Worm (Caenorhabditis elegans) whole organism, L3 larva: ENCODE results near the gene Y51H4A.935.
"Not testable (repeated sequence)": the region's sequence is repeated elsewhere in the genome, so short reads cannot be mapped to it uniquely, and the experiment has no call there.

ENCODE experiments used
- ZK546.5 ChIP-seq: sonication (generic microtip); optimal IDR thresholded peaks from 2 replicates; lab custom pipeline; 2017; ENCODE audit warnings: missing biosample characterization, missing genetic modification characterization
- aly-2 ChIP-seq: fragments of 150-350 bp; optimal IDR thresholded peaks from 2 replicates; lab custom pipeline; 2014; ENCODE audit warnings: missing biosample characterization, missing genetic modification characterization
- ama-1 ChIP-seq: fragments of 150-350 bp; optimal IDR thresholded peaks from 2 replicates; lab custom pipeline; 2018
- ceh-16 ChIP-seq: sonication (generic microtip); optimal IDR thresholded peaks from 2 replicates; lab custom pipeline; 2017; ENCODE audit warnings: missing biosample characterization, missing genetic modification characterization
- ceh-28 ChIP-seq: fragments of 150-350 bp; optimal IDR thresholded peaks from 2 replicates; lab custom pipeline; 2014; ENCODE audit warnings: missing biosample characterization, missing genetic modification reagents, missing genetic modification characterization
- daf-12 ChIP-seq: fragments of 150-350 bp; optimal IDR thresholded peaks from 2 replicates; lab custom pipeline; 2014; ENCODE audit warnings: missing biosample characterization, missing genetic modification reagents, missing genetic modification characterization
- egl-27 ChIP-seq: sonication (generic microtip); optimal IDR thresholded peaks from 4 replicates; lab custom pipeline; 2017; ENCODE audit warnings: missing biosample characterization, missing genetic modification reagents, missing genetic modification characterization
- elt-1 ChIP-seq: fragments of 150-350 bp; optimal IDR thresholded peaks from 2 replicates; lab custom pipeline; 2014; ENCODE audit warnings: missing biosample characterization, missing genetic modification characterization
- eor-1 ChIP-seq, 2 experiments: fragments of 150-350 bp; optimal IDR thresholded peaks; 2 replicates each; lab custom pipeline; 2014 to 2018; ENCODE audit warnings: missing biosample characterization in 2 of 2, missing genetic modification characterization in 2 of 2
- fkh-2 ChIP-seq: fragments of 150-350 bp; optimal IDR thresholded peaks from 2 replicates; lab custom pipeline; 2014; ENCODE audit warnings: missing biosample characterization, missing genetic modification reagents, missing genetic modification characterization
- hmg-11 ChIP-seq: sonication (generic microtip); optimal IDR thresholded peaks from 2 replicates; lab custom pipeline; 2016; ENCODE audit warnings: missing genetic modification characterization, missing compliant biosample characterization
- jun-1 ChIP-seq: fragments of 150-350 bp; optimal IDR thresholded peaks from 2 replicates; lab custom pipeline; 2014; ENCODE audit warnings: missing biosample characterization, missing genetic modification reagents, missing genetic modification characterization
- lin-39 ChIP-seq: fragments of 150-350 bp; optimal IDR thresholded peaks from 2 replicates; lab custom pipeline; 2018; ENCODE audit warnings: missing biosample characterization, missing genetic modification reagents, missing genetic modification characterization
- lsy-12 ChIP-seq: sonication (generic microtip); optimal IDR thresholded peaks from 2 replicates; lab custom pipeline; 2016; ENCODE audit warnings: mild to moderate bottlenecking, missing genetic modification characterization, missing compliant biosample characterization
- mml-1 ChIP-seq: fragments of 150-350 bp; sonication (generic microtip); optimal IDR thresholded peaks from 3 replicates; lab custom pipeline; 2014; ENCODE audit warnings: missing biosample characterization, missing genetic modification characterization
- nhr-11 ChIP-seq: fragments of 150-350 bp; optimal IDR thresholded peaks from 2 replicates; lab custom pipeline; 2014; ENCODE audit warnings: missing biosample characterization, missing genetic modification characterization
- nhr-12 ChIP-seq: fragments of 150-350 bp; optimal IDR thresholded peaks from 2 replicates; lab custom pipeline; 2014; ENCODE audit warnings: missing biosample characterization, missing genetic modification characterization
- nhr-237 ChIP-seq: fragments of 150-350 bp; optimal IDR thresholded peaks from 2 replicates; lab custom pipeline; 2014; ENCODE audit warnings: missing biosample characterization, missing genetic modification characterization
- nhr-25 ChIP-seq: sonication (generic microtip); optimal IDR thresholded peaks from 2 replicates; lab custom pipeline; 2017; ENCODE audit warnings: missing biosample characterization, missing genetic modification characterization
- nhr-28 ChIP-seq: fragments of 150-350 bp; optimal IDR thresholded peaks from 2 replicates; lab custom pipeline; 2014; ENCODE audit warnings: missing biosample characterization, missing genetic modification characterization
- nhr-43 ChIP-seq: sonication (generic microtip); optimal IDR thresholded peaks from 2 replicates; lab custom pipeline; 2016; ENCODE audit warnings: mild to moderate bottlenecking, missing genetic modification characterization, missing compliant biosample characterization; ENCODE audit not compliant: poor library complexity, severe bottlenecking
- nhr-67 ChIP-seq: fragments of 150-350 bp; optimal IDR thresholded peaks from 2 replicates; lab custom pipeline; 2014; ENCODE audit warnings: missing biosample characterization, missing genetic modification characterization
- nhr-76 ChIP-seq: fragments of 150-350 bp; sonication (generic microtip); optimal IDR thresholded peaks from 5 replicates; lab custom pipeline; 2014; ENCODE audit warnings: missing biosample characterization, missing genetic modification characterization
- nhr-77 ChIP-seq: fragments of 150-350 bp; optimal IDR thresholded peaks from 2 replicates; lab custom pipeline; 2014; ENCODE audit warnings: missing biosample characterization, missing genetic modification characterization
- pha-4 ChIP-seq: fragments of 150-350 bp; optimal IDR thresholded peaks from 2 replicates; lab custom pipeline; 2014; ENCODE audit warnings: missing biosample characterization, missing genetic modification reagents, missing genetic modification characterization
- pqm-1 ChIP-seq: fragments of 150-350 bp; optimal IDR thresholded peaks from 2 replicates; lab custom pipeline; 2017; ENCODE audit warnings: missing biosample characterization, missing genetic modification characterization, inconsistent platforms
- sea-2 ChIP-seq: fragments of 150-350 bp; sonication (generic microtip); optimal IDR thresholded peaks from 4 replicates; lab custom pipeline; 2014; ENCODE audit warnings: missing biosample characterization, missing genetic modification reagents, missing genetic modification characterization
- unc-39 ChIP-seq: sonication (generic microtip); optimal IDR thresholded peaks from 4 replicates; lab custom pipeline; 2017; ENCODE audit warnings: missing biosample characterization, missing genetic modification characterization
- unc-62 ChIP-seq: fragments of 150-350 bp; sonication (generic microtip); optimal IDR thresholded peaks from 4 replicates; lab custom pipeline; 2014; ENCODE audit warnings: missing biosample characterization, missing genetic modification reagents, missing genetic modification characterization
- zag-1 ChIP-seq: fragments of 150-350 bp; optimal IDR thresholded peaks from 2 replicates; lab custom pipeline; 2014; ENCODE audit warnings: missing biosample characterization, missing genetic modification characterization
- ztf-11 ChIP-seq: fragments of 150-350 bp; optimal IDR thresholded peaks from 2 replicates; lab custom pipeline; 2014; ENCODE audit warnings: missing biosample characterization, missing genetic modification characterization

Gene Y51H4A.935

ce11 chrIV:16507132-16507531 is at the start of gene Y51H4A.935:
Gene Y51H4A.935 (minus strand): TSS chrIV:16507232.
- TF ChIP-seq unc-39 (tag; lab: Kevin White, UChicago); mml-1; nhr-25 (tag; lab: Kevin White, UChicago): not testable (repeated sequence)

- TF ChIP-seq lsy-12 (tag; lab: Kevin White, UChicago) (no peak), sea-2 (GFP tag; lab: Kevin White, UChicago) (no peak), egl-27 (tag; lab: Kevin White, UChicago) (no peak), lin-39 (tag; lab: Kevin White, UChicago) (no peak)
These were observed 44.4 kb upstream of the Y51H4A.935 start for ce11 chrIV:16551457-16551856.

- TF ChIP-seq pha-4 (tag; lab: Kevin White, UChicago) (no peak), nhr-76 (no peak), ama-1 (lab: Kevin White, UChicago) (no peak)
These were observed 35.6 kb upstream of the Y51H4A.935 start, which contains the start of gene uroc-1 for ce11 chrIV:16542649-16543048. Gene uroc-1 (minus strand): TSS chrIV:16542749.

- TF ChIP-seq aly-2 (tag; lab: Kevin White, UChicago) (no peak), ztf-11 (no peak), ZK546.5 (tag; lab: Kevin White, UChicago) (no peak)
- TF ChIP-seq, all 47 proteins: peak for 0
These were observed 33.5 kb upstream of the Y51H4A.935 start for ce11 chrIV:16540540-16540939.

- no peak for TF ChIP-seq nhr-67 (tag; lab: Kevin White, UChicago)
- no peak for TF ChIP-seq egl-27 (tag; lab: Kevin White, UChicago)
- TF ChIP-seq unc-39 (tag; lab: Kevin White, UChicago) = no peak
- TF ChIP-seq unc-62 (GFP tag; lab: Kevin White, UChicago) = no peak
- TF ChIP-seq ceh-16 (tag; lab: Kevin White, UChicago) = no peak
- no peak for TF ChIP-seq nhr-76
- TF ChIP-seq pqm-1 = no peak
These were observed 27.9 kb upstream of the Y51H4A.935 start for ce11 chrIV:16534900-16535299.

- no peak for TF ChIP-seq nhr-67 (tag; lab: Kevin White, UChicago)
- no peak for TF ChIP-seq nhr-28 (tag; lab: Kevin White, UChicago)
- no peak for TF ChIP-seq eor-1 (tag; optimal IDR thresholded peaks at IDR 0.05; lab: Kevin White, UChicago)
- no peak for TF ChIP-seq nhr-77 (tag; lab: Kevin White, UChicago)
- no peak for TF ChIP-seq zag-1 (tag; lab: Kevin White, UChicago)
- no peak for TF ChIP-seq aly-2 (tag; lab: Kevin White, UChicago)
- TF ChIP-seq mml-1 = no peak
- no peak for TF ChIP-seq ztf-11
- TF ChIP-seq jun-1 (tag; lab: Kevin White, UChicago) = no peak
- TF ChIP-seq fkh-2 = no peak
- no peak for TF ChIP-seq hmg-11 (tag; lab: Kevin White, UChicago)
- TF ChIP-seq nhr-43 (tag; lab: Kevin White, UChicago) = no peak
- no peak for TF ChIP-seq ceh-28 (tag; lab: Kevin White, UChicago)
- TF ChIP-seq elt-1 (tag; lab: Kevin White, UChicago) = no peak
- no peak for TF ChIP-seq nhr-11
- no peak for TF ChIP-seq unc-62 (GFP tag; lab: Kevin White, UChicago)
- TF ChIP-seq nhr-237 = no peak
- no peak for TF ChIP-seq daf-12 (tag; lab: Kevin White, UChicago)
- TF ChIP-seq nhr-12 = no peak
These were observed 26.3 kb upstream of the Y51H4A.935 start, which contains the start of gene Y51H4A.6 for ce11 chrIV:16533361-16533760. Gene Y51H4A.6 (plus strand): TSS chrIV:16533661.

- TF ChIP-seq jun-1 (tag; lab: Kevin White, UChicago) = no peak
- TF ChIP-seq mml-1 = no peak
- TF ChIP-seq eor-1 (tag; optimal IDR thresholded peaks at IDR 0.05; lab: Kevin White, UChicago) = no peak
- TF ChIP-seq, all 47 proteins: peak for 0
These were observed 21.3 kb upstream of the Y51H4A.935 start, which contains the start of gene Y51H4A.937 for ce11 chrIV:16528375-16528774. Gene Y51H4A.937 (plus strand): TSS chrIV:16528675.
